Fruit fly (Drosophila melanogaster): Measurements from ENCODE around the gene CG42579.

- TF ChIP-seq CG7101 (tag; optimal IDR thresholded peaks at IDR 0.05): no peak
- no peak for TF ChIP-seq CG33017 (tag; optimal IDR thresholded peaks at IDR 0.05)
- no peak for TF ChIP-seq Mnt (GFP tag; optimal IDR thresholded peaks at IDR 0.05)
- no peak for TF ChIP-seq kay (GFP tag; ENCODE audit: borderline replicate concordance)
- no peak for TF ChIP-seq CG5204 (GFP tag; optimal IDR thresholded peaks at IDR 0.05)
- TF ChIP-seq bab1 (GFP tag; optimal IDR thresholded peaks at IDR 0.05): no peak
- TF ChIP-seq pad (GFP tag; optimal IDR thresholded peaks at IDR 0.05): no peak
- TF ChIP-seq CG11617 (GFP tag; optimal IDR thresholded peaks at IDR 0.05): no peak
- TF ChIP-seq CG14711 (tag; optimal IDR thresholded peaks at IDR 0.05): no peak
- no peak for TF ChIP-seq Clk (GFP tag; optimal IDR thresholded peaks at IDR 0.05)
- TF ChIP-seq CG1620 (GFP tag; optimal IDR thresholded peaks at IDR 0.05): no peak
- no peak for TF ChIP-seq ovo (GFP tag; optimal IDR thresholded peaks at IDR 0.05)
- TF ChIP-seq Hr96 (GFP tag; optimal IDR thresholded peaks at IDR 0.05): no peak
- TF ChIP-seq CG7045 (GFP tag; optimal IDR thresholded peaks at IDR 0.05): no peak
Measured at dm6 chrX:20538197-20538596, 10.8 kb downstream of the CG42579 start, which contains the start of gene RunxB.

Data from whole organism, adult.